Fruit fly (Drosophila melanogaster) whole organism, embryonic: ENCODE data around the gene Spn28Dc.

ENCODE experiments used
- ATbp ChIP-seq: fragments of 200-800 bp; sonication (Bioruptor generic); optimal IDR thresholded peaks from 2 replicates; lab custom pipeline; 2017; ENCODE audit warnings: missing biosample characterization, mild to moderate bottlenecking, missing genetic modification characterization, missing genetic modification reagents
- CG10462 ChIP-seq: fragments of 200-800 bp; sonication (Bioruptor generic); optimal IDR thresholded peaks from 2 replicates; lab custom pipeline; 2016; ENCODE audit warnings: missing biosample characterization, missing genetic modification characterization
- CG11504 ChIP-seq: fragments of 200-800 bp; sonication (Bioruptor generic); optimal IDR thresholded peaks from 3 replicates; lab custom pipeline; 2019; ENCODE audit warnings: missing biosample characterization, mild to moderate bottlenecking, missing genetic modification characterization, moderate library complexity
- CG1233 ChIP-seq: fragments of 200-800 bp; sonication (Bioruptor generic); optimal IDR thresholded peaks from 4 replicates; lab custom pipeline; 2018; ENCODE audit warnings: missing biosample characterization, mild to moderate bottlenecking, missing genetic modification characterization
- CG15601 ChIP-seq: fragments of 200-800 bp; sonication (Bioruptor generic); optimal IDR thresholded peaks from 3 replicates; lab custom pipeline; 2019; ENCODE audit warnings: missing biosample characterization, mild to moderate bottlenecking, missing genetic modification characterization, moderate library complexity
- CG17328 ChIP-seq: fragments of 200-800 bp; sonication (Bioruptor generic); IDR thresholded peaks from 2 replicates; pipeline ENCODE4 v1.3.6; 2022; ENCODE audit warnings: missing biosample characterization, missing genetic modification characterization
- CG17568 ChIP-seq: fragments of 200-800 bp; sonication (Bioruptor generic); optimal IDR thresholded peaks from 2 replicates; lab custom pipeline; 2018; ENCODE audit warnings: missing biosample characterization, mild to moderate bottlenecking, missing genetic modification characterization, moderate library complexity
- CG18262 ChIP-seq: fragments of 200-800 bp; optimal IDR thresholded peaks from 3 replicates; lab custom pipeline; 2019; ENCODE audit warnings: missing biosample characterization, mild to moderate bottlenecking, missing genetic modification characterization, moderate library complexity
- CG4707 ChIP-seq: fragments of 200-800 bp; sonication (Bioruptor generic); optimal IDR thresholded peaks from 2 replicates; lab custom pipeline; 2018; ENCODE audit warnings: missing biosample characterization, mild to moderate bottlenecking, missing genetic modification characterization, moderate library complexity
- CG4820 ChIP-seq: fragments of 200-800 bp; sonication (Bioruptor generic); optimal IDR thresholded peaks from 3 replicates; lab custom pipeline; 2016; ENCODE audit warnings: missing biosample characterization, missing genetic modification characterization
- CG4854 ChIP-seq: fragments of 200-800 bp; sonication (Bioruptor generic); optimal IDR thresholded peaks from 2 replicates; lab custom pipeline; 2016; ENCODE audit warnings: missing biosample characterization, missing genetic modification characterization, inconsistent platforms
- CG5245 ChIP-seq: fragments of 200-800 bp; sonication (Bioruptor generic); optimal IDR thresholded peaks from 3 replicates; lab custom pipeline; 2016; ENCODE audit warnings: missing biosample characterization, missing genetic modification characterization
- CG6272 ChIP-seq: fragments of 200-800 bp; sonication (Bioruptor generic); IDR thresholded peaks from 2 replicates; pipeline ENCODE4 v1.3.6; 2022; ENCODE audit warnings: missing biosample characterization, missing genetic modification characterization
- CG6683 ChIP-seq: fragments of 200-800 bp; sonication (Bioruptor generic); optimal IDR thresholded peaks from 2 replicates; lab custom pipeline; 2017; ENCODE audit warnings: missing biosample characterization, mild to moderate bottlenecking, missing genetic modification characterization, missing genetic modification reagents
- CG8290 ChIP-seq, 3 experiments: fragments of 200-800 bp; sonication (Bioruptor generic); optimal IDR thresholded peaks; 2 replicates each; lab custom pipeline; 2016 to 2019; ENCODE audit warnings: missing biosample characterization in 3 of 3, missing genetic modification characterization in 3 of 3, mild to moderate bottlenecking in 2 of 3, moderate library complexity in 1 of 3
- CG8478 ChIP-seq: fragments of >200 bp; optimal IDR thresholded peaks from 2 replicates; lab custom pipeline; 2018
- D ChIP-seq, 2 experiments: fragments of 200-800 bp in 1 of 2; fragments of >200 bp in 1 of 2; sonication (Bioruptor generic) in 1 of 2; optimal IDR thresholded peaks; 2 replicates in 1 of 2; 3 replicates in 1 of 2; lab custom pipeline; 2017; ENCODE audit warnings: mild to moderate bottlenecking in 1 of 2, missing biosample characterization in 1 of 2, missing genetic modification characterization in 1 of 2, missing genetic modification reagents in 1 of 2
- Dip2 ChIP-seq: fragments of 200-800 bp; sonication (Bioruptor generic); IDR thresholded peaks from 2 replicates; pipeline ENCODE4 v1.3.6; 2022; ENCODE audit warnings: missing biosample characterization, missing genetic modification characterization
- Dip3 ChIP-seq: fragments of 200-800 bp; sonication (Bioruptor generic); optimal IDR thresholded peaks from 3 replicates; lab custom pipeline; 2016; ENCODE audit warnings: missing biosample characterization, missing genetic modification characterization
- Dp ChIP-seq: fragments of 200-800 bp; sonication (Bioruptor generic); optimal IDR thresholded peaks from 2 replicates; lab custom pipeline; 2018; ENCODE audit warnings: missing biosample characterization, mild to moderate bottlenecking, missing genetic modification characterization, moderate library complexity
- Lpt ChIP-seq: fragments of >200 bp; optimal IDR thresholded peaks from 2 replicates; lab custom pipeline; 2018; ENCODE audit warnings: missing biosample characterization, missing genetic modification characterization
- NFAT ChIP-seq: fragments of 200-800 bp; sonication (Bioruptor generic); IDR thresholded peaks from 2 replicates; pipeline ENCODE4 v1.3.6; 2022; ENCODE audit warnings: missing biosample characterization, missing genetic modification characterization
- TFAM ChIP-seq: fragments of 200-800 bp; sonication (Bioruptor generic); optimal IDR thresholded peaks from 2 replicates; lab custom pipeline; 2017; ENCODE audit warnings: missing biosample characterization, missing genetic modification characterization, inconsistent platforms
- YL-1 ChIP-seq: fragments of 200-800 bp; sonication (Bioruptor generic); optimal IDR thresholded peaks from 3 replicates; lab custom pipeline; 2017; ENCODE audit warnings: missing biosample characterization, mild to moderate bottlenecking, missing genetic modification characterization
- ab ChIP-seq: fragments of 200-800 bp; sonication (Bioruptor generic); optimal IDR thresholded peaks from 2 replicates; lab custom pipeline; 2016; ENCODE audit warnings: missing biosample characterization, missing genetic modification characterization
- al ChIP-seq: fragments of 200-800 bp; sonication (Bioruptor generic); IDR thresholded peaks from 2 replicates; pipeline ENCODE4 v1.3.6; 2022; ENCODE audit warnings: missing biosample characterization, missing genetic modification characterization
- az2 ChIP-seq: fragments of 200-800 bp; sonication (Bioruptor generic); optimal IDR thresholded peaks from 3 replicates; lab custom pipeline; 2016; ENCODE audit warnings: missing biosample characterization, missing genetic modification characterization
- bowl ChIP-seq: fragments of 200-800 bp; sonication (Bioruptor generic); IDR thresholded peaks from 2 replicates; pipeline ENCODE4 v1.3.6; 2022; ENCODE audit warnings: missing biosample characterization, missing genetic modification characterization
- chif ChIP-seq, 2 experiments: fragments of 200-800 bp; sonication (Bioruptor generic); optimal IDR thresholded peaks; 3 replicates each; lab custom pipeline; 2016; ENCODE audit warnings: missing biosample characterization in 2 of 2, missing genetic modification characterization in 2 of 2
- crc ChIP-seq: fragments of 200-800 bp; sonication (Bioruptor generic); optimal IDR thresholded peaks from 2 replicates; lab custom pipeline; 2016; ENCODE audit warnings: missing biosample characterization, missing genetic modification characterization
- croc ChIP-seq: fragments of 200-800 bp; sonication (Bioruptor generic); conservative IDR thresholded peaks from 3 replicates; pipeline ENCODE4 v1.3.6; 2022; ENCODE audit warnings: missing biosample characterization, missing genetic modification characterization
- dimm ChIP-seq: fragments of 200-800 bp; sonication (Bioruptor generic); IDR thresholded peaks from 2 replicates; pipeline ENCODE4 v1.3.6; 2022; ENCODE audit warnings: missing biosample characterization, missing genetic modification characterization
- dmrt99B ChIP-seq: fragments of 200-800 bp; sonication (Bioruptor generic); optimal IDR thresholded peaks from 2 replicates; lab custom pipeline; 2018; ENCODE audit warnings: missing biosample characterization, mild to moderate bottlenecking, missing genetic modification characterization, moderate library complexity
- gce ChIP-seq: fragments of 200-800 bp; sonication (Bioruptor generic); IDR thresholded peaks from 3 replicates; pipeline ENCODE4 v1.3.6; 2022; ENCODE audit warnings: missing biosample characterization, missing genetic modification characterization
- gem ChIP-seq: fragments of 200-800 bp; sonication (Bioruptor generic); optimal IDR thresholded peaks from 2 replicates; lab custom pipeline; 2019; ENCODE audit warnings: missing biosample characterization, mild to moderate bottlenecking, missing genetic modification characterization, moderate library complexity
- hth ChIP-seq: fragments of >200 bp; optimal IDR thresholded peaks from 2 replicates; lab custom pipeline; 2017; ENCODE audit warnings: inconsistent platforms
- kni ChIP-seq: fragments of 200-800 bp; sonication (Bioruptor generic); optimal IDR thresholded peaks from 3 replicates; lab custom pipeline; 2017; ENCODE audit warnings: mild to moderate bottlenecking, missing biosample characterization, missing genetic modification reagents, missing genetic modification characterization
- lov ChIP-seq, 2 experiments: fragments of 200-800 bp in 1 of 2; fragments of >200 bp in 1 of 2; sonication (Bioruptor generic) in 1 of 2; IDR thresholded peaks in 1 of 2; optimal IDR thresholded peaks in 1 of 2; 2 replicates in 1 of 2; 3 replicates in 1 of 2; pipeline versions ENCODE4 v1.3.6 to Lab custom; 2017 to 2022; ENCODE audit warnings: missing biosample characterization in 1 of 2, missing genetic modification characterization in 1 of 2
- maf-S ChIP-seq: fragments of 200-800 bp; sonication (Bioruptor generic); optimal IDR thresholded peaks from 2 replicates; lab custom pipeline; 2016; ENCODE audit warnings: missing biosample characterization, missing genetic modification characterization
- nau ChIP-seq: fragments of 200-800 bp; sonication (Bioruptor generic); optimal IDR thresholded peaks from 3 replicates; lab custom pipeline; 2017; ENCODE audit warnings: missing biosample characterization, mild to moderate bottlenecking, missing genetic modification characterization, missing genetic modification reagents
- peb ChIP-seq: fragments of 200-800 bp; sonication (Bioruptor generic); IDR thresholded peaks from 2 replicates; pipeline ENCODE4 v1.3.6; 2022; ENCODE audit warnings: missing biosample characterization, missing genetic modification characterization
- pfk ChIP-seq: fragments of 200-800 bp; sonication (Bioruptor generic); optimal IDR thresholded peaks from 2 replicates; lab custom pipeline; 2018; ENCODE audit warnings: missing biosample characterization, mild to moderate bottlenecking, missing genetic modification characterization, moderate library complexity
- pnt ChIP-seq: fragments of 200-800 bp; sonication (Bioruptor generic); optimal IDR thresholded peaks from 3 replicates; lab custom pipeline; 2016; ENCODE audit warnings: missing biosample characterization, missing genetic modification characterization
- psq ChIP-seq: fragments of 200-800 bp; sonication (Bioruptor generic); optimal IDR thresholded peaks from 2 replicates; lab custom pipeline; 2017; ENCODE audit warnings: missing biosample characterization, missing genetic modification characterization
- pum ChIP-seq: fragments of 200-800 bp; sonication (Bioruptor generic); optimal IDR thresholded peaks from 2 replicates; lab custom pipeline; 2016; ENCODE audit warnings: missing biosample characterization, missing genetic modification characterization
- sr ChIP-seq: fragments of 200-800 bp; sonication (Bioruptor generic); IDR thresholded peaks from 3 replicates; pipeline ENCODE4 v1.3.6; 2022; ENCODE audit warnings: missing biosample characterization, missing genetic modification characterization
- trh ChIP-seq: fragments of 200-800 bp; sonication (Bioruptor generic); optimal IDR thresholded peaks from 2 replicates; lab custom pipeline; 2016; ENCODE audit warnings: missing biosample characterization, missing genetic modification characterization

Gene Spn28Dc

dm6 chr2L:8001694-8002627 lies 5.0 kb downstream of the Spn28Dc start (continued):
- peak; percentile 71 for TF ChIP-seq CG17328 (GFP tag; lab: Robert Waterston, UW)
- TF ChIP-seq CG5245 (GFP tag; lab: Kevin White, UChicago): peak; percentile 75
- TF ChIP-seq gce (GFP tag; lab: Robert Waterston, UW): 0 out of 3 replicates have a peak, but pooled peaks have one; percentile 41
- peak; percentile 37 for TF ChIP-seq CG8290 (GFP tag; optimal IDR thresholded peaks at IDR 0.05; lab: Kevin White, UChicago)
- peak in 1 of 2 experiments; percentile 67 for TF ChIP-seq CG8290 (tag; optimal IDR thresholded peaks at IDR 0.05; lab: Kevin White, UChicago)
- peak; percentile 52 for TF ChIP-seq psq (GFP tag; lab: Kevin White, UChicago)
- peak; percentile 93 for TF ChIP-seq dmrt99B
- peak; percentile 84 for TF ChIP-seq az2 (GFP tag; lab: Kevin White, UChicago)
- TF ChIP-seq CG8478 (lab: Kevin White, UChicago): no peak
- TF ChIP-seq pum (GFP tag; lab: Kevin White, UChicago): peak; percentile 71
- TF ChIP-seq lov (optimal IDR thresholded peaks at IDR 0.05; lab: Kevin White, UChicago): no peak
- 0 out of 3 replicates have a peak, but pooled peaks have one; percentile 59 for TF ChIP-seq lov (GFP tag; IDR thresholded peaks at IDR 0.05; lab: Robert Waterston, UW)
- TF ChIP-seq D (optimal IDR thresholded peaks at IDR 0.05; lab: Kevin White, UChicago): no peak
- TF ChIP-seq D (GFP tag; optimal IDR thresholded peaks at IDR 0.05; lab: Kevin White, UChicago): peak; percentile 89
- TF ChIP-seq nau: peak; percentile 89
- peak; percentile 73 for TF ChIP-seq croc
- TF ChIP-seq Dip3 (GFP tag; lab: Kevin White, UChicago): peak; percentile 66
- peak; percentile 68 for TF ChIP-seq maf-S
- peak; percentile 66 for TF ChIP-seq peb (GFP tag; lab: Robert Waterston, UW)
- TF ChIP-seq CG1233 (GFP tag; lab: Kevin White, UChicago): peak; percentile 85
- TF ChIP-seq TFAM (GFP tag; lab: Kevin White, UChicago): no peak
- TF ChIP-seq CG11504 (tag; lab: Kevin White, UChicago): peak; percentile 91
- TF ChIP-seq sr (GFP tag; lab: Robert Waterston, UW): no peak
- peak; percentile 59; the same call in 1 of the 2 replicates for TF ChIP-seq CG6272 (GFP tag; lab: Robert Waterston, UW)
- no peak for TF ChIP-seq hth
- TF ChIP-seq CG4707 (GFP tag; lab: Kevin White, UChicago): peak; percentile 92
- peak; percentile 65 for TF ChIP-seq CG15601 (tag; lab: Kevin White, UChicago)
- peak; percentile 69 for TF ChIP-seq CG6683 (GFP tag; lab: Kevin White, UChicago)
- TF ChIP-seq Dip2 (GFP tag; lab: Robert Waterston, UW): peak; percentile 27; the same call in 1 of the 2 replicates
- TF ChIP-seq pfk: no peak
- no peak for TF ChIP-seq bowl (GFP tag; lab: Robert Waterston, UW)
- TF ChIP-seq Dp (GFP tag; lab: Kevin White, UChicago): no peak
- peak; percentile 94 for TF ChIP-seq gem (tag; lab: Kevin White, UChicago)
- peak; percentile 80 for TF ChIP-seq CG4820 (GFP tag; lab: Kevin White, UChicago)
- TF ChIP-seq trh: peak; percentile 66
- TF ChIP-seq dimm (GFP tag; lab: Robert Waterston, UW): no peak
- peak; percentile 74; the same call in 1 of the 2 replicates for TF ChIP-seq al (GFP tag; lab: Robert Waterston, UW)
- TF ChIP-seq NFAT (GFP tag; lab: Robert Waterston, UW): peak; percentile 60; the same call in 1 of the 2 replicates
- no peak for TF ChIP-seq Lpt (GFP tag; lab: Kevin White, UChicago)
- TF ChIP-seq CG17568 (GFP tag; lab: Kevin White, UChicago): peak; percentile 79
- TF ChIP-seq kni (GFP tag; lab: Kevin White, UChicago): peak; percentile 41
- TF ChIP-seq CG10462 (GFP tag; lab: Kevin White, UChicago): peak; percentile 82
- TF ChIP-seq YL-1 (GFP tag; lab: Kevin White, UChicago): peak; percentile 61
- TF ChIP-seq CG18262 (tag; lab: Kevin White, UChicago): peak; percentile 93
- TF ChIP-seq ATbp (GFP tag; lab: Kevin White, UChicago): peak; percentile 77
- peak; percentile 69 for TF ChIP-seq crc (GFP tag; lab: Kevin White, UChicago)
- TF ChIP-seq chif (GFP tag; optimal IDR thresholded peaks at IDR 0.05; lab: Kevin White, UChicago): peak; percentile 83 to 84
- TF ChIP-seq pnt (GFP tag; lab: Kevin White, UChicago): peak; percentile 68
- peak; percentile 72 for TF ChIP-seq CG4854 (GFP tag; lab: Kevin White, UChicago)
- TF ChIP-seq ab (GFP tag; lab: Kevin White, UChicago): peak; percentile 35
